Worm (Caenorhabditis elegans) whole organism, dauer: ENCODE measurements around the gene K08B5.1.

ENCODE experiments used
- unc-62 ChIP-seq: sonication (generic microtip); optimal IDR thresholded peaks from 2 replicates; lab custom pipeline; 2017; ENCODE audit warnings: missing biosample characterization, missing genetic modification reagents, missing genetic modification characterization

K08B5.1 gene

ce11 chrX:16548290-16548689 lies 9.9 kb upstream of the K08B5.1 start:
- TF ChIP-seq unc-62 (GFP tag; lab: Kevin White, UChicago): no peak

DNA sequence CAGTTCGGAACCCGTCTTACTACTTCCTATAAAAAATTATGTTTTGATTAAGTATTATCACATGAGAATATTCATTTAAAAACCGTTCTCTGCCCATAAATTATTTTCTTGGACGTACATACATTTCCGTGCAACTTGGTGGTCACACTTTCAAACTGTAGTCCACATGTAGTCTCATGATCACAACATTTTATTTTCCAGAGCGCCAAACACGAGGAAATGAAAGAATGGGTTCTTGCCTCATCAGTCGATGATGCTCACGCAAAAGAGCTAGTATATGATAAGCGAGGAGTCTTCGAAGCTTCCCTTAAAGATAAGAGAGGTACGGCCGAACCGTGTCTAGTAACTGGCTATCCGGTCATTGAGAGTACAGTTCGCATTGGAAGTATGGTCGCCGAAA lies 7.7 kb upstream of the K08B5.1 start:
- no peak for TF ChIP-seq unc-62 (GFP tag; lab: Kevin White, UChicago)

DNA sequence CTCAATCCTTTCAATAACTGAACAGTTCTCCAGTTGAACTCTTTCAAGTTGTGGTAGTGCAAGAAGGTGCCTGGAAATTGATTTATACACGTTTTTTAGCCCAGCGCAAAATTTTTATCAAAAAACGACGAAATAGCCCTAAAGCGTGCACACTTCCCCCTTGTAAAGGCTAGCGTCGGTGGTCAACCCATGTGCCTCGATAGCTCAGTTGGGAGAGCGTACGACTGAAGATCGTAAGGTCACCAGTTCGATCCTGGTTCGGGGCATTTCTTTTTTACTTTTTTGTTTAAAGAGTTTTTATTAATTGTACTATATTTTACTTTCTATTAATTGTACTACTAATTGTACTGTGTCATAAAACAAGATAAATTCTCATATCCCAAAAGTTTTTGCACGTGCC lies 6.9 kb upstream of the K08B5.1 start:
- TF ChIP-seq unc-62 (GFP tag; lab: Kevin White, UChicago): no peak

DNA sequence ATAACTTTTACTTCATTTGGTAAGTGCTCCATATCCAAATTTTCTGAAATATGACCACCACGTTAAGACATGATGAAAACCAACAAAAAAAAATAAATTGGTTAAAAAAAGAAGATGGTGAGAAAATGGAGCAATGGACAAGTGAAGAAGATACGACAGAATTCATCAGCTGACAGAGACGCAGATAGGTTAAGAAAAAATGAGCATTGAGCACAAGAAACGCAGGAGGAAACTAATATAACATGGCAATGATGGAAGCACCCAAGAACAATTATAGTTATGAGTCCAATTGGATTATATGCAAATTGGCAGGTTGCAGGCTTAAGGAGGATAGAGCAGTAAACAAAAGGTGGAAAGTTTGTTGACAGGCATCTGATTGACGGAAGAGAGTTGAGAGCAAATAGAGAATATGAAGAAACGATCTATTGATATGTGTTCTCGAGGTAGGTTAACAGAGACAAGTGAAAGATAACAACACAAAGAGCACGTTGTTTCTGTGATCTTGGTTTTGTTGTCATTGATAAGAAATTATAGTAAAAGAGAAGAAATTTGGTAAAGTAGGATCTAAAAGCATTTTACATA lies 4.3 kb upstream of the K08B5.1 start, which contains the start of gene K08B5.2:
Gene K08B5.2, minus strand, starts transcription at position 43 of the 582 bp plus-strand sequence.
- no peak for TF ChIP-seq unc-62 (GFP tag; lab: Kevin White, UChicago)

- no peak for TF ChIP-seq unc-62 (GFP tag; lab: Kevin White, UChicago)
These were observed 2.5 kb upstream of the K08B5.1 start for ce11 chrX:16555726-16556125.

ce11 chrX:16558776-16559175 lies 542 bp downstream of the K08B5.1 start:
- no peak for TF ChIP-seq unc-62 (GFP tag; lab: Kevin White, UChicago)

- TF ChIP-seq unc-62 (GFP tag; lab: Kevin White, UChicago): no peak
These were observed 1.2 kb downstream of the K08B5.1 start for ce11 chrX:16559387-16559786.

- no peak for TF ChIP-seq unc-62 (GFP tag; lab: Kevin White, UChicago)
These were observed 2.7 kb downstream of the K08B5.1 start for ce11 chrX:16560895-16561294.

- no peak for TF ChIP-seq unc-62 (GFP tag; lab: Kevin White, UChicago)
These were observed 6.5 kb downstream of the K08B5.1 start for ce11 chrX:16564515-16565285.

- TF ChIP-seq unc-62 (GFP tag; lab: Kevin White, UChicago): no peak
These were observed 7.5 kb downstream of the K08B5.1 start for ce11 chrX:16565781-16566180.

- TF ChIP-seq unc-62 (GFP tag; lab: Kevin White, UChicago): no peak
These were observed 8.1 kb downstream of the K08B5.1 start for ce11 chrX:16566358-16566757.

DNA sequence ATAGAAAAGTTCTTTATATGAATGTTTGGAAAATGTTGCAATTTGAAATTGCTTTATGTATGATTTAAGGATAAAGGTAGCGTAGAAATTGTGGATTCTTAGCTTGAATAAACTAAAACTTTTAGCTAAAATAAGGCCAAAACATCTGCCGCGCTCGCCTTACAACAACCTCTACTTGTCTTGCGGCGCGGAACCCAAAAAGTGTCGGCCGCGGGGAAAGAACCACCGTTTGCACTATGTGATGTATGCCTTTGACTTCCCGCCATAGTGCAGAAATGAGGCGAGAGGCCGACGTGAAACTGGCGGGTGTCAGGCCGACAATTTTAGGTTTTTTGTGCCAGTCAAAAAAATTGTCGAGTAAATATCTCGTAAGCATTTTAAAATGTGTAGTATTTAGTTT lies 13.6 kb downstream of the K08B5.1 start:
- TF ChIP-seq unc-62 (GFP tag; lab: Kevin White, UChicago): no peak

ce11 chrX:16574303-16574702 lies 16.1 kb downstream of the K08B5.1 start:
- TF ChIP-seq unc-62 (GFP tag; lab: Kevin White, UChicago): no peak

DNA sequence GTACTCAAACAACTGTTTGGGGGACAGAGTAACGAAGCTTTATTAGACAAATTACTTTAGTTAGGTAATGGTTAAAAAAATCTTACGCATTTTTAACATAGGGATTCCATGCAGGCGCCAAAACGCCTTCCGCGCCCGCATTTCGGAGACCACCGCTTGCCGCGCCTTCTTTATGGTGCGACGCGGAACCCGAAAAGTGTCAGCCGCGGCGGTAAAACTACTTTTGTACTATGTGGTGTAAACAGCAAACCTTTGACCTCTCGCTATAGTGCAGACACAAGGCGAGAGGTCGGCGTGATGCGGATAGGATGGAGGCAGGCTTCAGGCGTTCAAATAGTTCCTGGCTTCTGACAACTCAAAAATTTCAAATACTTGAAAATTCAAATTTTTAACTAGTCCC lies 17.0 kb downstream of the K08B5.1 start:
- TF ChIP-seq unc-62 (GFP tag; lab: Kevin White, UChicago): no peak

- no peak for TF ChIP-seq unc-62 (GFP tag; lab: Kevin White, UChicago)
These were observed 21.1 kb downstream of the K08B5.1 start, which contains the start of gene ser-1 for ce11 chrX:16579303-16579795. Gene ser-1 (plus strand): TSS chrX:16579745.

DNA sequence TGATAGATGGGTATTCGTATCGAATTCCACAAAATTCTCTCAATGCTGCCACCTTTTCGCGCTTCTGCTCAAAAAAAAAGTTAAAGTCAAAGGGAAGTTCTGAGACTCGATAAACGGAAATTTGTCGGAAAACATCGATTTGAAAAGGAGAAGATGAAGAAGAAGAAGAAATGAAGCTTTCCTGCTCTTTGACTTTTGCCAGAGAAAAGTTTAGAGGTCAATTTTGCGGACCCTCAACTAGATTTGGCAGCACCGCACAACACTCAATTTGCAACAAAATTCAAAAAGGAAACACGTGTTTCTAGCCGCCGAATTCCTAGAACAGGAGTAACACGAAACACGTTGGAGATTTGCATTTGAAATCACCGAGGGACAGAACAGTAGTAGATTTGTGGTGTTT lies 29.9 kb downstream of the K08B5.1 start:
- TF ChIP-seq unc-62 (GFP tag; lab: Kevin White, UChicago): no peak

DNA sequence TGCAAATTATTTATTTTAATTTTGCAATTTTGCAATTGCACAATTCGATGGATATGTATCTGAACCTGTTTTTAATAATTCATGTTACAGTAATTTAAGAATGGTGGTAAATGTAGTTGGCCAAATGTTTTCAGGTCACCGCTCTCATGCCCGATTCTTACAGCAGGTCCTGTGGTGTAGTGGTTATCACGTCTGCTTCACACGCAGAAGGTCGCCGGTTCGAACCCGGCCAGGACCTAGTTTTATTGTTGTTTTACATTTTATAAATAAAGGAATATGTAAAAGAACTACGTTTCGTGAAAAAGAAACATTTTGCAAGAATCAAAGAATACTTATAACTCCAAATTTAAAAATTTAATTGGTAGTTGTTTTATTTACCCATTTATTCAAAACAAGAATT lies 32.0 kb downstream of the K08B5.1 start:
- no peak for TF ChIP-seq unc-62 (GFP tag; lab: Kevin White, UChicago)
